Fruit fly (Drosophila melanogaster): ENCODE data around the gene Pen.

DNA sequence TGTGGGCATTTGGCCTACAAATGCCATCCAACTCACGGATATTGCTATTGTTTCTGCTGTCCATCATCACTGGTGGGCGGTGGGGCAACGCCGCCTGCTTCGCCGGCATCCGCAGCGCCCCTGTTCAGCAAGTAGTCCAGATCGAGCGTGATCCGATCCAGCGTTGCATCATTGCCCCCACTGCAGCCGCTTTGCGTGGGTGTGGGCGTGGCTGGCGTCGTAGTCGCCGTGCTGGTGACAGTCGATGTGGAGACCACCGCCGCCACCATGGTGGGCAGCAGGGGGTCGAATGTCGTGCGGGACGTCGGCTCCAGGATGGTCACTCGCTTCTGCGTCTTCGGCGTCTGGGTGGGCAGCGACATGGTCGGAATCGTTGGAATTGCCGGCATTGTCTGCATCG, 8.1 kb downstream of the Pen start:
- TF ChIP-seq brk (GFP tag; optimal IDR thresholded peaks at IDR 0.05), result no peak
- no peak for TF ChIP-seq psq (GFP tag; optimal IDR thresholded peaks at IDR 0.05)
- TF ChIP-seq Hnf4 (GFP tag; optimal IDR thresholded peaks at IDR 0.05), result no peak
- no peak for TF ChIP-seq h (GFP tag; optimal IDR thresholded peaks at IDR 0.05)
- TF ChIP-seq dsf (GFP tag; optimal IDR thresholded peaks at IDR 0.05; ENCODE audit: borderline replicate concordance), result no peak
- TF ChIP-seq usp (GFP tag; optimal IDR thresholded peaks at IDR 0.05), result no peak
- no peak for TF ChIP-seq dmrt93B (GFP tag; optimal IDR thresholded peaks at IDR 0.05)
- no peak for TF ChIP-seq Hr78 (GFP tag; optimal IDR thresholded peaks at IDR 0.05)
- no peak for TF ChIP-seq Sp1 (GFP tag; optimal IDR thresholded peaks at IDR 0.05)
- no peak for TF ChIP-seq fru (GFP tag; optimal IDR thresholded peaks at IDR 0.05)
- no peak for TF ChIP-seq Dif (GFP tag; optimal IDR thresholded peaks at IDR 0.05; ENCODE audit: partially characterized antibody)
